Worm (Caenorhabditis elegans): Measurements from ENCODE around the gene C18E9.8.
A peak's percentile ranks its signal among the peaks of the same experiment; 100 is the strongest.

C18E9.8 gene

DNA sequence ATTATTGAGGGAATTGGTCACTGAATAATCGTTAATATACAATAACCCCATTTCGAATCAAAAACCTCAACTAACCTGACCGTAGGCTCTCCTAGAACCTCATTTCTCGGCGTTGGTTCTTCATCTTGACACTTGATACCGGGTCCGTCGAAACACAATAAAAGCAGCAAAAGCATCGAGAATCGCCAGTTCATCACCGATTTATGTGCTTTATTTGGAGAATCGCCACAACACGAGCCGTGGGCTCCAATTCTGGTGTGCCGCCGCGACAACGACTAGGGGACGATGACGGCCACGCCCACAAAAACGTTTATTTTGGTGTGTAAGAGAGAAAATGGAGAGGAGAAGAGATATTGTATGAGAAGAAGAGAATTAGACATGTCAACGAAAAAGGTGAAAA is 40.5 kb downstream of the C18E9.8 start, which contains the start of gene cutl-15:
cutl-15 (minus strand) TSS at position 298 of the 400 bp plus-strand sequence.
- no peak for TF ChIP-seq ztf-4 (tag; optimal IDR thresholded peaks at IDR 0.05)
- TF ChIP-seq sea-2 (GFP tag; optimal IDR thresholded peaks at IDR 0.05): no peak
- no peak for TF ChIP-seq ZK546.5 (tag; optimal IDR thresholded peaks at IDR 0.05)
- no peak for TF ChIP-seq zag-1 (tag; optimal IDR thresholded peaks at IDR 0.05)
- TF ChIP-seq ztf-11 (tag; optimal IDR thresholded peaks at IDR 0.05): no peak
- TF ChIP-seq fkh-2 (tag; optimal IDR thresholded peaks at IDR 0.05): no peak
- no peak for TF ChIP-seq lin-39 (tag; optimal IDR thresholded peaks at IDR 0.05)
- TF ChIP-seq elt-1 (tag; optimal IDR thresholded peaks at IDR 0.05): no peak
- TF ChIP-seq ceh-28 (tag; optimal IDR thresholded peaks at IDR 0.05): no peak
- no peak for TF ChIP-seq nhr-76 (tag; optimal IDR thresholded peaks at IDR 0.05)
- TF ChIP-seq nhr-12 (tag; optimal IDR thresholded peaks at IDR 0.05): no peak
- no peak for TF ChIP-seq nhr-237 (tag; optimal IDR thresholded peaks at IDR 0.05)
- TF ChIP-seq nhr-67 (tag; optimal IDR thresholded peaks at IDR 0.05): no peak
- TF ChIP-seq nhr-77 (tag; optimal IDR thresholded peaks at IDR 0.05): no peak
- TF ChIP-seq elt-2 (tag; optimal IDR thresholded peaks at IDR 0.05): no peak
- TF ChIP-seq mml-1 (tag; optimal IDR thresholded peaks at IDR 0.05): no peak
- no peak for TF ChIP-seq pha-4 (tag; optimal IDR thresholded peaks at IDR 0.05)

- TF ChIP-seq fkh-10 (GFP tag; optimal IDR thresholded peaks at IDR 0.05) (peak; percentile 68), ztf-11 (tag; optimal IDR thresholded peaks at IDR 0.05) (no peak), nhr-23 (tag; optimal IDR thresholded peaks at IDR 0.05) (no peak)
These were observed 42.7 kb downstream of the C18E9.8 start for ce11 chrII:8945167-8945566.

DNA sequence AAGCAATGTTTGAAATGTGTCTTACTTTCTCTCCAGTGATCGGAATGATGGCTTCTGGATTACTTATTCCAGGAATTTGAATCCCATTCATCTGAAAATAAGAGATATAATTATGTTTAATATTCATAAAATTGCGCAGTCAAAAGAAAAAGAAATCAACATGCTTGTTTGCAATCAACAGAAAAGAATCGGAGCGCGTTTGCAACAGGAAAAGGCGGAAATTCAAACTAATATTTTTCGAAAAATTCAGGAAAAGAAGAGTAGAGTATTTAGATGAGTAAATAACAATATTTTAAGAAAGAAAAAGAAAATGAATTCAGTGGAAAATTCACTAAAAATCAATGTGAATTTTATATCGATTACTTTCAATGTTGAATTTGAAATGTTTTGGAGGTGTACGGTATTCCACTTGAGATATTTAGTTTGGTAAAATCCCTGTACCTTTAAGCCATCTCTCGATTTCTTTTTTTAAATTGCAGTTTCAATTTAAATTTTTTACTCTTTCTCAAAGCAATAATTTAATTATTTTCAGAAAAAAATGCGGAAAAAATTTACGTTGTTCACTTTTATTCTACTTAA is 47.4 kb downstream of the C18E9.8 start, which contains the start of the genes set-17 and T21B10.4:
set-17 (minus strand) TSS at position 127 of the 579 bp plus-strand sequence.
T21B10.4 (plus strand) TSS at position 533 of the 579 bp plus-strand sequence.
- TF ChIP-seq nfya-1 (tag; optimal IDR thresholded peaks at IDR 0.05; ENCODE audit: insufficient read depth) (peak; percentile 35), egl-27 (tag; optimal IDR thresholded peaks at IDR 0.05) (no peak), nhr-23 (tag; optimal IDR thresholded peaks at IDR 0.05) (no peak), lin-15B (tag; optimal IDR thresholded peaks at IDR 0.05) (peak; percentile 29), nhr-25 (tag; optimal IDR thresholded peaks at IDR 0.05) (peak; percentile 7), nhr-77 (tag; optimal IDR thresholded peaks at IDR 0.05) (no peak), fos-1 (tag; optimal IDR thresholded peaks at IDR 0.05) (no peak), pha-4 (tag; optimal IDR thresholded peaks at IDR 0.05) (peak; percentile 86), nhr-12 (tag; optimal IDR thresholded peaks at IDR 0.05) (no peak), daf-12 (tag; optimal IDR thresholded peaks at IDR 0.05) (no peak), elt-1 (tag; optimal IDR thresholded peaks at IDR 0.05) (peak; percentile 61)

DNA sequence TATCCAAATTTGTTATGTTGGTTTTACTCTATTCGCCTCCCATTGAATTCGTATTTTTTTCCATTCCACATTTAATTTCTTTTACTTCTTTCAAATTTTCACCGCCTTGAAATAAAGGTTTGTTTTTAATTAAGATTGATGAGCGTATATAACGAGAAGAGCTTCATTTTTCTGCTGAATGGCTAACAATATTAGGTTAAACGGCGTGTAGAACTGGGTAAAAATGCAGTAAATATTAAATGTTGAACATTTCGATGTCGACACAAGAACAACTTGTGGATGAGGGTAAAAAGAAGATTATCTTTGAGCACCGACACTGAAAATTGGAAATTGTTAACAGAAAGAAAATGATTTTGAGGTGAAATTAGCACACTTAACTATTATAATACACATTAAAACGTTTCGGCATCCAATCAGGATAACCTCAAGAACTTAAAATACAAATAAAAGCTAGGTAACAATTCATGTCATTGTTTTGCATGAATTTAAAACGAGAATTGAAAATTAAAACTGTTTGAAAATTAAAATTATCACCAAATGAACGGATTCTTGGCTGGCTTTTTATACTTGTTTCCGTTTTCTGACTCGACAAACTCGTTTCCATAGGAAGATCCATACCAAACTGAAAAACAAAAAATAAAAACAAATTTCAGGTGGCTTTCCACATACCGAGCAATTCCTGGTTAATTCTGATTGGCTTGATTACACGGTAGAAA is 48.8 kb downstream of the C18E9.8 start:
- TF ChIP-seq ztf-4 (tag; optimal IDR thresholded peaks at IDR 0.05) (no peak), ceh-28 (tag; optimal IDR thresholded peaks at IDR 0.05) (no peak), snpc-4 (tag; optimal IDR thresholded peaks at IDR 0.05) (no peak), fkh-10 (GFP tag; optimal IDR thresholded peaks at IDR 0.05) (no peak), ZK546.5 (tag; optimal IDR thresholded peaks at IDR 0.05) (no peak), nhr-43 (tag; optimal IDR thresholded peaks at IDR 0.05; ENCODE audit: poor library complexity, severe bottlenecking) (no peak), tbx-2 (tag; optimal IDR thresholded peaks at IDR 0.05) (no peak), elt-1 (tag; optimal IDR thresholded peaks at IDR 0.05) (no peak)
